Worm (Caenorhabditis elegans) whole organism, L3 larva: ENCODE results near the gene nck-1.

Source experiments
- elt-1 ChIP-seq: fragments of 150-350 bp; optimal IDR thresholded peaks from 2 replicates; lab custom pipeline; 2014; ENCODE audit warnings: missing biosample characterization, missing genetic modification characterization
- nhr-12 ChIP-seq: fragments of 150-350 bp; optimal IDR thresholded peaks from 2 replicates; lab custom pipeline; 2014; ENCODE audit warnings: missing biosample characterization, missing genetic modification characterization
- nhr-76 ChIP-seq: fragments of 150-350 bp; sonication (generic microtip); optimal IDR thresholded peaks from 5 replicates; lab custom pipeline; 2014; ENCODE audit warnings: missing biosample characterization, missing genetic modification characterization
- pqm-1 ChIP-seq: fragments of 150-350 bp; optimal IDR thresholded peaks from 2 replicates; lab custom pipeline; 2017; ENCODE audit warnings: missing biosample characterization, missing genetic modification characterization, inconsistent platforms
- unc-39 ChIP-seq: sonication (generic microtip); optimal IDR thresholded peaks from 4 replicates; lab custom pipeline; 2017; ENCODE audit warnings: missing biosample characterization, missing genetic modification characterization

DNA sequence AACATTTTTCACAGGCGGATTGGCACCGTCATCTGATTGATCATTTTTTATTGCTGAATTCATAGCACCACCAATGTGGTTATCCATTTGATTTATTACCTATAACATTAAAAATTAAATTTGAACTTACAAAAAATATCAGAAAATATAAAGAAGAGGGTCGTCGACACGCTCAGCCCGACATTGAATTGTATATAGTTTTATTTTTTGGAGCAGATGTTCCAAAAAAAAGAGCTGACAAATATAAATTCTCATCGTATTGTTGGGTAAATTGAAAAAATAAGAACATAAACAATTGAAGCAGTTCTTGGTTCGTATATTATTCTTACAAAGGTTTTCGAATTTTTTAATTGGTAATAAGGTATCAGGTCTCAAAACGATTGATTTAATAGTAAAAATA lies 48.8 kb downstream of the nck-1 start, which contains the start of gene R02E4.1:
- no peak for TF ChIP-seq elt-1 (tag; lab: Kevin White, UChicago)
- no peak for TF ChIP-seq nhr-12 (tag; lab: Kevin White, UChicago)
- TF ChIP-seq unc-39 = no peak
- no peak for TF ChIP-seq nhr-76 (tag; lab: Kevin White, UChicago)
- TF ChIP-seq pqm-1 (tag; lab: Kevin White, UChicago) = no peak
